Fruit fly (Drosophila melanogaster) whole organism, embryonic: ENCODE results near the gene CG17646.
A peak's percentile ranks its signal among the peaks of the same experiment; 100 is the strongest.

Experiments
- Adf1 ChIP-seq: fragments of 200-800 bp; sonication (Bioruptor generic); IDR thresholded peaks from 2 replicates; pipeline ENCODE4 v1.3.6; 2022; ENCODE audit warnings: missing biosample characterization, missing genetic modification characterization
- CG1024 ChIP-seq: fragments of 200-800 bp; sonication (Bioruptor generic); IDR thresholded peaks from 2 replicates; pipeline ENCODE4 v1.3.6; 2022; ENCODE audit warnings: missing biosample characterization, missing genetic modification characterization
- CG10366 ChIP-seq: fragments of 200-800 bp; sonication (Bioruptor generic); IDR thresholded peaks from 2 replicates; pipeline ENCODE4 v1.3.6; 2022; ENCODE audit warnings: missing biosample characterization, missing genetic modification characterization
- CG10462 ChIP-seq: fragments of 200-800 bp; sonication (Bioruptor generic); optimal IDR thresholded peaks from 2 replicates; lab custom pipeline; 2016; ENCODE audit warnings: missing biosample characterization, missing genetic modification characterization
- CG11085 ChIP-seq: fragments of 200-800 bp; sonication (Bioruptor generic); IDR thresholded peaks from 2 replicates; pipeline ENCODE4 v1.3.6; 2022; ENCODE audit warnings: missing biosample characterization, missing genetic modification characterization
- CG11696 ChIP-seq: fragments of 200-800 bp; sonication (Bioruptor generic); IDR thresholded peaks from 2 replicates; pipeline ENCODE4 v1.3.6; 2022; ENCODE audit warnings: missing biosample characterization, missing genetic modification characterization
- CG12942 ChIP-seq: fragments of 200-800 bp; sonication (Bioruptor generic); optimal IDR thresholded peaks from 3 replicates; lab custom pipeline; 2016; ENCODE audit warnings: missing biosample characterization, missing genetic modification characterization
- CG13775 ChIP-seq: fragments of 200-800 bp; sonication (Bioruptor generic); optimal IDR thresholded peaks from 3 replicates; lab custom pipeline; 2017; ENCODE audit warnings: missing biosample characterization, mild to moderate bottlenecking, missing genetic modification characterization
- CG15479 ChIP-seq: fragments of 200-800 bp; sonication (Bioruptor generic); optimal IDR thresholded peaks from 3 replicates; lab custom pipeline; 2019; ENCODE audit warnings: missing biosample characterization, mild to moderate bottlenecking, missing genetic modification characterization, moderate library complexity
- CG15601 ChIP-seq: fragments of 200-800 bp; sonication (Bioruptor generic); optimal IDR thresholded peaks from 3 replicates; lab custom pipeline; 2019; ENCODE audit warnings: missing biosample characterization, mild to moderate bottlenecking, missing genetic modification characterization, moderate library complexity
- CG16815 ChIP-seq: fragments of 200-800 bp; sonication (Bioruptor generic); optimal IDR thresholded peaks from 3 replicates; lab custom pipeline; 2017; ENCODE audit warnings: missing biosample characterization, mild to moderate bottlenecking, missing genetic modification characterization
- CG16863 ChIP-seq: fragments of 200-800 bp; sonication (Bioruptor generic); optimal IDR thresholded peaks from 3 replicates; lab custom pipeline; 2016; ENCODE audit warnings: missing biosample characterization, missing genetic modification characterization
- CG2678 ChIP-seq: fragments of 200-800 bp; sonication (Bioruptor generic); optimal IDR thresholded peaks from 3 replicates; lab custom pipeline; 2019; ENCODE audit warnings: missing biosample characterization, mild to moderate bottlenecking, missing genetic modification characterization, moderate library complexity
- CG2712 ChIP-seq: fragments of 200-800 bp; optimal IDR thresholded peaks from 3 replicates; lab custom pipeline; 2019; ENCODE audit warnings: missing biosample characterization, mild to moderate bottlenecking, missing genetic modification characterization, moderate library complexity
- CG32767 ChIP-seq: fragments of 200-800 bp; sonication (Bioruptor generic); IDR thresholded peaks from 2 replicates; pipeline ENCODE4 v1.3.6; 2022; ENCODE audit warnings: missing biosample characterization, missing genetic modification characterization
- CG34224 ChIP-seq: fragments of 200-800 bp; sonication (Bioruptor generic); IDR thresholded peaks from 3 replicates; pipeline ENCODE4 v1.3.6; 2022; ENCODE audit warnings: missing biosample characterization, missing genetic modification characterization; ENCODE audit not compliant: partially characterized antibody
- CG4404 ChIP-seq: fragments of 200-800 bp; sonication (Bioruptor generic); IDR thresholded peaks from 2 replicates; pipeline ENCODE4 v1.3.6; 2022; ENCODE audit warnings: missing biosample characterization, missing genetic modification characterization
- CG5245 ChIP-seq: fragments of 200-800 bp; sonication (Bioruptor generic); optimal IDR thresholded peaks from 3 replicates; lab custom pipeline; 2016; ENCODE audit warnings: missing biosample characterization, missing genetic modification characterization
- CG6175 ChIP-seq: fragments of 200-800 bp; sonication (Bioruptor generic); IDR thresholded peaks from 3 replicates; pipeline ENCODE4 v1.3.6; 2022; ENCODE audit warnings: missing biosample characterization, missing genetic modification characterization
- CG7928 ChIP-seq: fragments of 200-800 bp; sonication (Bioruptor generic); optimal IDR thresholded peaks from 2 replicates; lab custom pipeline; 2017; ENCODE audit warnings: missing biosample characterization, mild to moderate bottlenecking, missing genetic modification characterization
- CG7987 ChIP-seq: fragments of 200-800 bp; sonication (Bioruptor generic); optimal IDR thresholded peaks from 2 replicates; lab custom pipeline; 2018; ENCODE audit warnings: missing biosample characterization, mild to moderate bottlenecking, missing genetic modification characterization, moderate library complexity
- CG9817 ChIP-seq: fragments of 200-800 bp; sonication (Bioruptor generic); optimal IDR thresholded peaks from 2 replicates; lab custom pipeline; 2018; ENCODE audit warnings: missing biosample characterization, mild to moderate bottlenecking, missing genetic modification characterization, moderate library complexity
- Dll ChIP-seq: fragments of 200-800 bp; sonication (Bioruptor generic); IDR thresholded peaks from 4 replicates; pipeline ENCODE4 v1.3.6; 2022; ENCODE audit warnings: missing biosample characterization, missing genetic modification characterization; ENCODE audit not compliant: partially characterized antibody
- Drgx ChIP-seq: fragments of 200-800 bp; sonication (Bioruptor generic); IDR thresholded peaks from 2 replicates; pipeline ENCODE4 v1.3.6; 2022; ENCODE audit warnings: missing biosample characterization, missing genetic modification characterization
- Gug ChIP-seq: fragments of 200-800 bp; sonication (Bioruptor generic); IDR thresholded peaks from 4 replicates; pipeline ENCODE4 v1.3.6; 2022; ENCODE audit warnings: missing biosample characterization, missing genetic modification characterization
- Nf-YC ChIP-seq: fragments of 200-800 bp; optimal IDR thresholded peaks from 3 replicates; lab custom pipeline; 2019; ENCODE audit warnings: missing biosample characterization, mild to moderate bottlenecking, missing genetic modification characterization, moderate library complexity
- NfI ChIP-seq: fragments of 200-800 bp; sonication (Bioruptor generic); optimal IDR thresholded peaks from 3 replicates; lab custom pipeline; 2018; ENCODE audit warnings: missing biosample characterization, mild to moderate bottlenecking, missing genetic modification characterization, moderate library complexity
- Six4 ChIP-seq: fragments of 200-800 bp; sonication (Bioruptor generic); optimal IDR thresholded peaks from 2 replicates; lab custom pipeline; 2016; ENCODE audit warnings: missing biosample characterization, missing genetic modification characterization
- Sry-δ ChIP-seq: fragments of 200-800 bp; sonication (Bioruptor generic); optimal IDR thresholded peaks from 2 replicates; lab custom pipeline; 2016; ENCODE audit warnings: missing biosample characterization, missing genetic modification characterization
- Vsx1 ChIP-seq: fragments of 200-800 bp; sonication (Bioruptor generic); optimal IDR thresholded peaks from 2 replicates; lab custom pipeline; 2017; ENCODE audit warnings: missing biosample characterization, mild to moderate bottlenecking, missing genetic modification characterization, missing genetic modification reagents
- cg ChIP-seq: fragments of 200-800 bp; sonication (Bioruptor generic); optimal IDR thresholded peaks from 3 replicates; lab custom pipeline; 2019; ENCODE audit warnings: missing biosample characterization, mild to moderate bottlenecking, missing genetic modification characterization, moderate library complexity
- crc ChIP-seq: fragments of 200-800 bp; sonication (Bioruptor generic); optimal IDR thresholded peaks from 2 replicates; lab custom pipeline; 2016; ENCODE audit warnings: missing biosample characterization, missing genetic modification characterization
- crol ChIP-seq: fragments of 200-800 bp; sonication (Bioruptor generic); IDR thresholded peaks from 2 replicates; pipeline ENCODE4 v1.3.6; 2022; ENCODE audit warnings: missing biosample characterization, missing genetic modification characterization
- crp ChIP-seq, 2 experiments: fragments of 200-800 bp; sonication (Bioruptor generic); optimal IDR thresholded peaks; 2 replicates in 1 of 2; 3 replicates in 1 of 2; lab custom pipeline; 2017; ENCODE audit warnings: missing biosample characterization in 2 of 2, missing genetic modification characterization in 2 of 2, mild to moderate bottlenecking in 1 of 2, moderate library complexity in 1 of 2
- ftz-f1 ChIP-seq: fragments of 200-800 bp; sonication (Bioruptor generic); optimal IDR thresholded peaks from 2 replicates; lab custom pipeline; 2016; ENCODE audit warnings: missing biosample characterization, missing genetic modification characterization
- gem ChIP-seq: fragments of 200-800 bp; sonication (Bioruptor generic); optimal IDR thresholded peaks from 2 replicates; lab custom pipeline; 2019; ENCODE audit warnings: missing biosample characterization, mild to moderate bottlenecking, missing genetic modification characterization, moderate library complexity
- gt ChIP-seq: fragments of 200-800 bp; sonication (Bioruptor generic); IDR thresholded peaks from 2 replicates; pipeline ENCODE4 v1.3.6; 2022; ENCODE audit warnings: missing biosample characterization, missing genetic modification characterization
- ham ChIP-seq: fragments of 200-800 bp; sonication (Bioruptor generic); IDR thresholded peaks from 2 replicates; pipeline ENCODE4 v1.3.6; 2022; ENCODE audit warnings: missing biosample characterization, missing genetic modification characterization
- hbn ChIP-seq: fragments of 200-800 bp; sonication (Bioruptor generic); IDR thresholded peaks from 2 replicates; pipeline ENCODE4 v1.3.6; 2022; ENCODE audit warnings: missing biosample characterization, missing genetic modification characterization; ENCODE audit not compliant: partially characterized antibody
- her ChIP-seq: fragments of 200-800 bp; sonication (Bioruptor generic); optimal IDR thresholded peaks from 2 replicates; lab custom pipeline; 2016; ENCODE audit warnings: missing biosample characterization, missing genetic modification characterization
- jing ChIP-seq: fragments of 200-800 bp; sonication (Bioruptor generic); optimal IDR thresholded peaks from 2 replicates; lab custom pipeline; 2018; ENCODE audit warnings: missing biosample characterization, mild to moderate bottlenecking, missing genetic modification characterization
- nau ChIP-seq: fragments of 200-800 bp; sonication (Bioruptor generic); optimal IDR thresholded peaks from 3 replicates; lab custom pipeline; 2017; ENCODE audit warnings: missing biosample characterization, mild to moderate bottlenecking, missing genetic modification characterization, missing genetic modification reagents
- pnt ChIP-seq: fragments of 200-800 bp; sonication (Bioruptor generic); optimal IDR thresholded peaks from 3 replicates; lab custom pipeline; 2016; ENCODE audit warnings: missing biosample characterization, missing genetic modification characterization
- pros ChIP-seq: fragments of 200-800 bp; sonication (Bioruptor generic); optimal IDR thresholded peaks from 3 replicates; lab custom pipeline; 2019; ENCODE audit warnings: missing biosample characterization, mild to moderate bottlenecking, missing genetic modification characterization, moderate library complexity
- pum ChIP-seq: fragments of 200-800 bp; sonication (Bioruptor generic); optimal IDR thresholded peaks from 2 replicates; lab custom pipeline; 2016; ENCODE audit warnings: missing biosample characterization, missing genetic modification characterization
- run ChIP-seq: fragments of 200-800 bp; sonication (Bioruptor generic); optimal IDR thresholded peaks from 3 replicates; lab custom pipeline; 2018; ENCODE audit warnings: missing biosample characterization, mild to moderate bottlenecking, missing genetic modification characterization
- salm ChIP-seq: fragments of 200-800 bp; sonication (Bioruptor generic); optimal IDR thresholded peaks from 2 replicates; lab custom pipeline; 2018; ENCODE audit warnings: missing biosample characterization, mild to moderate bottlenecking, missing genetic modification characterization
- shn ChIP-seq: fragments of 200-800 bp; sonication (Bioruptor generic); optimal IDR thresholded peaks from 3 replicates; lab custom pipeline; 2016; ENCODE audit warnings: missing biosample characterization, missing genetic modification characterization
- slou ChIP-seq: fragments of 200-800 bp; sonication (Bioruptor generic); optimal IDR thresholded peaks from 3 replicates; lab custom pipeline; 2016; ENCODE audit warnings: missing biosample characterization, missing genetic modification characterization
- tio ChIP-seq: fragments of 200-800 bp; sonication (Bioruptor generic); optimal IDR thresholded peaks from 2 replicates; lab custom pipeline; 2017; ENCODE audit warnings: missing biosample characterization, missing genetic modification characterization, inconsistent platforms
- twi ChIP-seq: fragments of 200-800 bp; optimal IDR thresholded peaks from 2 replicates; lab custom pipeline; 2019; ENCODE audit warnings: missing biosample characterization, mild to moderate bottlenecking, missing genetic modification characterization, moderate library complexity
- yki ChIP-seq: fragments of >200 bp; optimal IDR thresholded peaks from 3 replicates; lab custom pipeline; 2018
- zfh2 ChIP-seq: fragments of 200-800 bp; sonication (Bioruptor generic); optimal IDR thresholded peaks from 2 replicates; lab custom pipeline; 2016; ENCODE audit warnings: missing biosample characterization, missing genetic modification characterization

Gene CG17646

dm6 chr2L:1692857-1693256 lies 39.5 kb upstream of the CG17646 start:
- TF ChIP-seq pros (no peak), CG15479 (GFP tag; lab: Kevin White, UChicago) (no peak), CG13775 (GFP tag; lab: Kevin White, UChicago) (no peak), CG7928 (GFP tag; lab: Kevin White, UChicago) (no peak), CG10366 (GFP tag; lab: Robert Waterston, UW) (no peak), Drgx (GFP tag; lab: Robert Waterston, UW) (no peak), her (GFP tag; lab: Kevin White, UChicago) (no peak), twi (no peak), Six4 (GFP tag; lab: Kevin White, UChicago) (no peak), CG32767 (GFP tag; lab: Robert Waterston, UW) (no peak), salm (tag; lab: Kevin White, UChicago) (no peak), ham (GFP tag; lab: Robert Waterston, UW) (no peak), Vsx1 (GFP tag; lab: Kevin White, UChicago) (peak; percentile 10), slou (GFP tag; lab: Kevin White, UChicago) (no peak), crp (GFP tag; optimal IDR thresholded peaks at IDR 0.05; lab: Kevin White, UChicago) (no peak), zfh2 (GFP tag; lab: Kevin White, UChicago) (no peak), gem (tag; lab: Kevin White, UChicago) (no peak), hbn (no peak), CG12942 (GFP tag; lab: Kevin White, UChicago) (no peak), CG2678 (tag; lab: Kevin White, UChicago) (no peak), crc (no peak), CG16863 (GFP tag; lab: Kevin White, UChicago) (no peak), yki (no peak), ftz-f1 (GFP tag; lab: Kevin White, UChicago) (peak; percentile 31), pum (GFP tag; lab: Kevin White, UChicago) (no peak), CG10462 (GFP tag; lab: Kevin White, UChicago) (no peak), CG7987 (no peak), CG16815 (GFP tag; lab: Kevin White, UChicago) (no peak), nau (no peak), CG34224 (no peak), CG11696 (GFP tag; lab: Robert Waterston, UW) (no peak), Adf1 (GFP tag; lab: Robert Waterston, UW) (no peak), CG4404 (GFP tag; lab: Robert Waterston, UW) (no peak), CG11085 (no peak), tio (no peak), CG2712 (tag; lab: Kevin White, UChicago) (no peak), Sry-δ (GFP tag; lab: Kevin White, UChicago) (no peak), CG6175 (no peak), Nf-YC (tag; lab: Kevin White, UChicago) (peak; percentile 71), pnt (GFP tag; lab: Kevin White, UChicago) (no peak), run (tag; lab: Kevin White, UChicago) (no peak), Dll (no peak), crol (GFP tag; lab: Robert Waterston, UW) (peak; percentile 60; the same call in 1 of the 2 replicates), NfI (GFP tag; lab: Kevin White, UChicago) (no peak), shn (no peak), cg (GFP tag; lab: Kevin White, UChicago) (peak; percentile 8), CG1024 (GFP tag; lab: Robert Waterston, UW) (no peak), jing (no peak), CG9817 (tag; lab: Kevin White, UChicago) (no peak), Gug (GFP tag; lab: Robert Waterston, UW) (no peak), CG5245 (GFP tag; lab: Kevin White, UChicago) (no peak), CG15601 (tag; lab: Kevin White, UChicago) (no peak), gt (GFP tag; lab: Robert Waterston, UW) (no peak)
